Fruit fly (Drosophila melanogaster): Measurements from ENCODE around the gene Tsp26A.

The Tsp26A gene

dm6 chr2L:5988115-5989092 is 11.6 kb upstream of the Tsp26A start (continued):
- TF ChIP-seq CG6791 (GFP tag; IDR thresholded peaks at IDR 0.05; ENCODE audit: partially characterized antibody) (no peak), inv (GFP tag; IDR thresholded peaks at IDR 0.05; ENCODE audit: partially characterized antibody) (no peak), CG10209 (GFP tag; optimal IDR thresholded peaks at IDR 0.05) (no peak), CG2889 (GFP tag; IDR thresholded peaks at IDR 0.05) (no peak), Awh (GFP tag; IDR thresholded peaks at IDR 0.05) (no peak), ara (GFP tag; IDR thresholded peaks at IDR 0.05) (0 out of 2 replicates have a peak, but pooled peaks have one; percentile 31), CG31441 (GFP tag; IDR thresholded peaks at IDR 0.05) (no peak), CG10267 (tag; optimal IDR thresholded peaks at IDR 0.05) (no peak), CG6813 (GFP tag; optimal IDR thresholded peaks at IDR 0.05) (no peak), schlank (tag; optimal IDR thresholded peaks at IDR 0.05) (no peak), Hr51 (GFP tag; optimal IDR thresholded peaks at IDR 0.05) (no peak), CG10366 (GFP tag; IDR thresholded peaks at IDR 0.05) (no peak), crc (GFP tag; optimal IDR thresholded peaks at IDR 0.05) (no peak), tap (tag; optimal IDR thresholded peaks at IDR 0.05) (no peak), wek (GFP tag; optimal IDR thresholded peaks at IDR 0.05) (no peak), CG8359 (GFP tag; optimal IDR thresholded peaks at IDR 0.05; ENCODE audit: borderline replicate concordance) (no peak), sug (tag; optimal IDR thresholded peaks at IDR 0.05) (peak; percentile 40), MESR4 (GFP tag; optimal IDR thresholded peaks at IDR 0.05) (no peak), prd (optimal IDR thresholded peaks at IDR 0.05) (no peak), prd (GFP tag; IDR thresholded peaks at IDR 0.05) (no peak), ab (GFP tag; optimal IDR thresholded peaks at IDR 0.05) (no peak), ato (GFP tag; IDR thresholded peaks at IDR 0.05; ENCODE audit: partially characterized antibody) (no peak), ham (GFP tag; IDR thresholded peaks at IDR 0.05) (no peak)

DNA sequence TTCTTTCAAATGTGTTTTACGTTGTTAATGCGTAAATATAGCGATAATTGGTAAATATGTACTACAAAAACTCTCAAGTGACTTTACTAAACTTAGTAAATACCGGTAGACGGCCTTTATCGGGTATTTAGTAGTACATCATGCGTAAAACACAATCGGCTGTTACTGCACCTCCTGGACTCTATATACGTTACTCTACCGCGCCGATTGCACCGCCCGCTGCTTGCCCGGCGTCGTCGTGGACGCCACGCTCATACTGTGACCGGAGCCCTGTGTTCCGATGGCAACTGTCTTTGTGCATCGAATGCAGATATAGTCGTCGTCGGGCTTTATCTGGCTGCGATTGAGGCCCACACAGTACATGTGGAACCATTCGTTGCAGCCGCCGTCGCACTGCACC is 9.6 kb upstream of the Tsp26A start:
- TF ChIP-seq CG7963 (GFP tag; IDR thresholded peaks at IDR 0.05; ENCODE audit: partially characterized antibody), result 0 out of 3 replicates have a peak, but pooled peaks have one; percentile 31
- TF ChIP-seq nom (GFP tag; optimal IDR thresholded peaks at IDR 0.05), result peak; percentile 58
- TF ChIP-seq al (GFP tag; IDR thresholded peaks at IDR 0.05), result no peak
- TF ChIP-seq CG10654 (GFP tag; optimal IDR thresholded peaks at IDR 0.05), result no peak

DNA sequence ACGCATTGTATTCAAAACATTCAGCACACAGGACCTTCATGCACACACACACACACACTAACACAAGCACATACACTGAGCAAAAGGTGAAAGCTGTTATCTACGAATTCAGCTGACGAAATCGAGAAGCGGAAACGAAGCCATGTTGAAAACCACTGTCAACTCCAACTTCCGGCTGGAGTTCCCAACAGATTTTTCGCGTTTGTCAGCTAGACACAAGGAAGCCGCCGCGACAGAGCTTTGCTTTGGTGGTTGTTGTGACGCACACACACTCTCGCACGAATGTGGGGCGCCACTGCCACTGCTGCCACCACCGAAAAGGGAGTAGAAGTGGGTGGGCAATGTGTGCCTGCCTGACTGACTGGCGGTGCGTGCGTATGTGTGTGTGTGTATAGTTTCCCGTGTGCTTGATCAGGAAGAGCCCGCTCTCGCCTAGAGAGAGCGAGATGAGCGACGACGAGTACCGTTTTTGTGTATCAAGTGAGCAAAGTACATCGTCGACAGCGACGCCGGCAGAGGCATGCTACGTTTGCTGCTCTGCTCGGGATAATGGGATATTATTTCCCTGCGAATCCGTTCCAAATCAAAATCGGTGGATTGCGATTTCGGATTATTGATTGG is 2.3 kb upstream of the Tsp26A start:
- TF ChIP-seq sd (tag; optimal IDR thresholded peaks at IDR 0.05) (no peak), CG15696 (tag; optimal IDR thresholded peaks at IDR 0.05) (peak; percentile 20), ttk (GFP tag; IDR thresholded peaks at IDR 0.05) (no peak), CG18599 (GFP tag; optimal IDR thresholded peaks at IDR 0.05) (peak; percentile 83), B-H1 (GFP tag; IDR thresholded peaks at IDR 0.05) (no peak), Awh (GFP tag; IDR thresholded peaks at IDR 0.05) (peak; percentile 51; the same call in 1 of the 2 replicates), CG2199 (GFP tag; IDR thresholded peaks at IDR 0.05) (no peak), CG14014 (GFP tag; IDR thresholded peaks at IDR 0.05) (no peak), HLHmδ (GFP tag; optimal IDR thresholded peaks at IDR 0.05) (peak; percentile 68), CG8388 (GFP tag; optimal IDR thresholded peaks at IDR 0.05) (peak; percentile 57), CG12071 (GFP tag; optimal IDR thresholded peaks at IDR 0.05) (peak; percentile 68), Ets97D (GFP tag; optimal IDR thresholded peaks at IDR 0.05) (peak; percentile 97), Dbx (GFP tag; IDR thresholded peaks at IDR 0.05) (peak; percentile 32; the same call in 1 of the 3 replicates), CG17328 (GFP tag; IDR thresholded peaks at IDR 0.05) (peak; percentile 26; the same call in 1 of the 2 replicates), otp (GFP tag; IDR thresholded peaks at IDR 0.05) (peak; percentile 37; the same call in 1 of the 3 replicates), CrebB (tag; optimal IDR thresholded peaks at IDR 0.05) (peak; percentile 48), Vsx1 (GFP tag; optimal IDR thresholded peaks at IDR 0.05) (peak; percentile 18), TFAM (GFP tag; optimal IDR thresholded peaks at IDR 0.05) (peak; percentile 15), CG8924 (tag; optimal IDR thresholded peaks at IDR 0.05) (peak; percentile 43)
